Worm (Caenorhabditis elegans) whole organism, late embryonic: ENCODE results near the gene spp-20.

Experiments
- K09A11.1 ChIP-seq: sonication (generic microtip); optimal IDR thresholded peaks from 2 replicates; lab custom pipeline; 2017; ENCODE audit warnings: antibody characterized with exemption, mild to moderate bottlenecking, missing genetic modification characterization, missing compliant biosample characterization; ENCODE audit not compliant: insufficient read depth
- T23F11.4 ChIP-seq: fragments of 200-800 bp; sonication (Bioruptor generic); optimal IDR thresholded peaks from 2 replicates; lab custom pipeline; 2018; ENCODE audit warnings: mild to moderate bottlenecking, missing genetic modification characterization, missing compliant biosample characterization
- Y22D7AL.16 ChIP-seq: sonication (generic microtip); optimal IDR thresholded peaks from 2 replicates; lab custom pipeline; 2016; ENCODE audit warnings: missing genetic modification characterization, missing compliant biosample characterization
- ahr-1 ChIP-seq: sonication (generic microtip); optimal IDR thresholded peaks from 2 replicates; lab custom pipeline; 2016; ENCODE audit warnings: missing genetic modification characterization, missing compliant biosample characterization
- ama-1 ChIP-seq: fragments of 150-350 bp; optimal IDR thresholded peaks from 2 replicates; lab custom pipeline; 2014
- ceh-18 ChIP-seq: sonication (generic microtip); optimal IDR thresholded peaks from 2 replicates; lab custom pipeline; 2016; ENCODE audit warnings: missing genetic modification characterization, missing compliant biosample characterization
- ceh-19 ChIP-seq: fragments of 200-800 bp; sonication (Bioruptor generic); optimal IDR thresholded peaks from 2 replicates; lab custom pipeline; 2018; ENCODE audit warnings: mild to moderate bottlenecking, missing genetic modification characterization, missing compliant biosample characterization
- ceh-2 ChIP-seq: sonication (generic microtip); optimal IDR thresholded peaks from 2 replicates; lab custom pipeline; 2016; ENCODE audit warnings: missing genotype, missing genetic modification characterization, missing compliant biosample characterization
- ceh-30 ChIP-seq: fragments of 150-350 bp; optimal IDR thresholded peaks from 2 replicates; lab custom pipeline; 2014; ENCODE audit warnings: missing biosample characterization, missing genetic modification characterization
- ceh-31 ChIP-seq: sonication (generic microtip); optimal IDR thresholded peaks from 2 replicates; lab custom pipeline; 2016; ENCODE audit warnings: missing genetic modification characterization, missing compliant biosample characterization
- ceh-34 ChIP-seq: sonication (generic microtip); optimal IDR thresholded peaks from 2 replicates; lab custom pipeline; 2016; ENCODE audit warnings: mild to moderate bottlenecking, missing genetic modification characterization, missing compliant biosample characterization
- ceh-45 ChIP-seq: fragments of 200-800 bp; sonication (Bioruptor generic); IDR thresholded peaks from 2 replicates; pipeline ENCODE4 v1.3.6; 2022; ENCODE audit warnings: missing genetic modification reagents, missing genetic modification characterization, missing compliant biosample characterization
- ceh-48 ChIP-seq: sonication (generic microtip); optimal IDR thresholded peaks from 2 replicates; lab custom pipeline; 2016; ENCODE audit warnings: missing genetic modification characterization, inconsistent platforms, missing compliant biosample characterization
- elt-2 ChIP-seq: sonication (generic microtip); optimal IDR thresholded peaks from 2 replicates; lab custom pipeline; 2016; ENCODE audit warnings: missing genetic modification reagents, missing genetic modification characterization, missing compliant biosample characterization
- elt-4 ChIP-seq: sonication (generic microtip); optimal IDR thresholded peaks from 2 replicates; lab custom pipeline; 2016; ENCODE audit warnings: missing genetic modification characterization, missing compliant biosample characterization
- fkh-10 ChIP-seq: fragments of 150-350 bp; optimal IDR thresholded peaks from 2 replicates; lab custom pipeline; 2014; ENCODE audit warnings: missing biosample characterization, missing genetic modification reagents, missing genetic modification characterization
- fkh-6 ChIP-seq: sonication (generic microtip); optimal IDR thresholded peaks from 2 replicates; lab custom pipeline; 2016; ENCODE audit warnings: missing genetic modification characterization, missing compliant biosample characterization
- gmeb-2 ChIP-seq: sonication (generic microtip); optimal IDR thresholded peaks from 2 replicates; lab custom pipeline; 2016; ENCODE audit warnings: missing genetic modification characterization, inconsistent platforms, missing compliant biosample characterization
- hlh-15 ChIP-seq: sonication (generic microtip); optimal IDR thresholded peaks from 2 replicates; lab custom pipeline; 2016; ENCODE audit warnings: missing genetic modification characterization, missing compliant biosample characterization
- hlh-6 ChIP-seq: sonication (generic microtip); optimal IDR thresholded peaks from 2 replicates; lab custom pipeline; 2016; ENCODE audit warnings: missing genotype, missing genetic modification characterization, missing compliant biosample characterization
- hlh-8 ChIP-seq: sonication (generic microtip); optimal IDR thresholded peaks from 2 replicates; lab custom pipeline; 2016; ENCODE audit warnings: missing genotype, missing genetic modification characterization, missing compliant biosample characterization
- lim-6 ChIP-seq: sonication (generic microtip); optimal IDR thresholded peaks from 2 replicates; lab custom pipeline; 2016; ENCODE audit warnings: missing genetic modification characterization, missing compliant biosample characterization
- nfya-1 ChIP-seq: sonication (generic microtip); optimal IDR thresholded peaks from 2 replicates; lab custom pipeline; 2017; ENCODE audit warnings: missing genetic modification characterization, mild to moderate bottlenecking, missing compliant biosample characterization, antibody characterized with exemption, moderate library complexity
- nhr-11 ChIP-seq: fragments of 150-350 bp; optimal IDR thresholded peaks from 2 replicates; lab custom pipeline; 2014; ENCODE audit warnings: missing biosample characterization, missing genetic modification characterization
- nhr-232 ChIP-seq: sonication (generic microtip); optimal IDR thresholded peaks from 2 replicates; lab custom pipeline; 2016; ENCODE audit warnings: missing genetic modification characterization, missing compliant biosample characterization
- npax-4 ChIP-seq: sonication (generic microtip); optimal IDR thresholded peaks from 2 replicates; lab custom pipeline; 2016; ENCODE audit warnings: missing genetic modification characterization, missing compliant biosample characterization
- pat-9 ChIP-seq: fragments of 200-800 bp; sonication (Bioruptor generic); optimal IDR thresholded peaks from 2 replicates; lab custom pipeline; 2018; ENCODE audit warnings: mild to moderate bottlenecking, missing genetic modification characterization, moderate library complexity, missing compliant biosample characterization
- pha-2 ChIP-seq: sonication (generic microtip); optimal IDR thresholded peaks from 2 replicates; lab custom pipeline; 2017; ENCODE audit warnings: mild to moderate bottlenecking, missing genetic modification characterization, missing compliant biosample characterization
- pha-4 ChIP-seq: fragments of 150-350 bp; optimal IDR thresholded peaks from 2 replicates; lab custom pipeline; 2018; ENCODE audit warnings: missing biosample characterization, missing genetic modification reagents, missing genetic modification characterization
- pros-1 ChIP-seq: fragments of 150-350 bp; optimal IDR thresholded peaks from 2 replicates; lab custom pipeline; 2014; ENCODE audit warnings: missing biosample characterization, missing genetic modification reagents, missing genetic modification characterization
- ref-2 ChIP-seq: sonication (generic microtip); optimal IDR thresholded peaks from 2 replicates; lab custom pipeline; 2016; ENCODE audit warnings: missing genetic modification characterization, missing compliant biosample characterization
- sdc-2 ChIP-seq: sonication (generic microtip); optimal IDR thresholded peaks from 2 replicates; lab custom pipeline; 2016; ENCODE audit warnings: missing genotype, missing genetic modification characterization, missing compliant biosample characterization
- syd-9 ChIP-seq: sonication (generic microtip); optimal IDR thresholded peaks from 2 replicates; lab custom pipeline; 2016; ENCODE audit warnings: mild to moderate bottlenecking, missing genetic modification characterization, moderate library complexity, missing compliant biosample characterization
- unc-3 ChIP-seq, 2 experiments: fragments of 200-800 bp in 1 of 2; sonication (Bioruptor generic) in 1 of 2; sonication (generic microtip) in 1 of 2; conservative IDR thresholded peaks in 1 of 2; optimal IDR thresholded peaks in 1 of 2; 2 replicates each; pipeline versions ENCODE4 v1.3.6 to Lab custom; 2016 to 2022; ENCODE audit warnings: missing compliant biosample characterization in 2 of 2, missing genetic modification characterization in 2 of 2, missing genetic modification reagents in 1 of 2
- unc-42 ChIP-seq: sonication (generic microtip); optimal IDR thresholded peaks from 2 replicates; lab custom pipeline; 2016; ENCODE audit warnings: missing genotype, missing genetic modification characterization, missing compliant biosample characterization
- ztf-16 ChIP-seq: sonication (generic microtip); optimal IDR thresholded peaks from 2 replicates; lab custom pipeline; 2017; ENCODE audit warnings: missing genetic modification characterization, missing compliant biosample characterization

Gene spp-20

ce11 chrV:6513356-6513755 lies 44.6 kb downstream of the spp-20 start:
- no peak for TF ChIP-seq ama-1 (lab: Kevin White, UChicago)
- TF ChIP-seq nhr-232 (tag; lab: Kevin White, UChicago): no peak
- no peak for TF ChIP-seq ceh-18
- TF ChIP-seq pros-1 (tag; lab: Kevin White, UChicago): no peak
- no peak for TF ChIP-seq nhr-11
- no peak for TF ChIP-seq pha-2 (tag; lab: Kevin White, UChicago)
- no peak for TF ChIP-seq ceh-45 (GFP tag; lab: Robert Waterston, UW)
- TF ChIP-seq ceh-34 (tag; lab: Kevin White, UChicago): no peak
- no peak for TF ChIP-seq fkh-10 (GFP tag; lab: Kevin White, UChicago)
- TF ChIP-seq unc-3 (GFP tag; conservative IDR thresholded peaks at IDR 0.05; lab: Robert Waterston, UW): no peak
- no peak for TF ChIP-seq unc-3 (tag; optimal IDR thresholded peaks at IDR 0.05; lab: Kevin White, UChicago)
- no peak for TF ChIP-seq Y22D7AL.16
- TF ChIP-seq pat-9: no peak
- no peak for TF ChIP-seq K09A11.1 (tag; lab: Kevin White, UChicago)
- TF ChIP-seq ceh-30 (tag; lab: Kevin White, UChicago): no peak
- TF ChIP-seq gmeb-2 (tag; lab: Kevin White, UChicago): no peak

DNA sequence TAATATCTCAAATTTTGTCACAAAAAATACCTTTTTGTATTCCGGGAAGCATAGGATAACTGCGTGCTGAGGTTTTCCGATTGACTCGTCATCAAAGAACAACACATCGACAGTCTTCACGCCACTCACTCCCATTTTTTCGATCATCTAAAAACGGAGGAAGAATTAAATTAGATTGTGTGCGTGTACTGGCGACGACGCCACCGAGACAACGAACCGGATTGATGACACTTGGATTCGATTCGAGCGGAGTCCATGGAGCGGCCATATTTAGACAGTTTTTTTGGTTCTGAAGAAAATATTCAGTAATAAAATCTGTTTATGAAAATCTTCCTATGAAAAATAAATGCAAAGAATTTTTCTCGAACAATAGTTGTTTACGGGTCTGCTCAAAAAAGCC lies 46.9 kb downstream of the spp-20 start, which contains the start of gene ubh-1:
ubh-1 (minus strand) TSS at position 289 of the 400 bp plus-strand sequence.
- TF ChIP-seq lim-6 (tag; lab: Kevin White, UChicago) (no peak), elt-2 (no peak), ceh-2 (no peak), K09A11.1 (tag; lab: Kevin White, UChicago) (no peak), fkh-6 (no peak), ahr-1 (tag; lab: Kevin White, UChicago) (no peak), ztf-16 (tag; lab: Kevin White, UChicago) (no peak), nfya-1 (tag; lab: Kevin White, UChicago) (no peak), ceh-45 (GFP tag; lab: Robert Waterston, UW) (no peak), unc-3 (GFP tag; conservative IDR thresholded peaks at IDR 0.05; lab: Robert Waterston, UW) (no peak), unc-3 (tag; optimal IDR thresholded peaks at IDR 0.05; lab: Kevin White, UChicago) (no peak), pha-2 (tag; lab: Kevin White, UChicago) (no peak), T23F11.4 (GFP tag; lab: Kevin White, UChicago) (no peak), ceh-30 (tag; lab: Kevin White, UChicago) (no peak), unc-42 (tag; lab: Kevin White, UChicago) (no peak), hlh-8 (tag; lab: Kevin White, UChicago) (no peak), pha-4 (tag; lab: Kevin White, UChicago) (no peak)

DNA sequence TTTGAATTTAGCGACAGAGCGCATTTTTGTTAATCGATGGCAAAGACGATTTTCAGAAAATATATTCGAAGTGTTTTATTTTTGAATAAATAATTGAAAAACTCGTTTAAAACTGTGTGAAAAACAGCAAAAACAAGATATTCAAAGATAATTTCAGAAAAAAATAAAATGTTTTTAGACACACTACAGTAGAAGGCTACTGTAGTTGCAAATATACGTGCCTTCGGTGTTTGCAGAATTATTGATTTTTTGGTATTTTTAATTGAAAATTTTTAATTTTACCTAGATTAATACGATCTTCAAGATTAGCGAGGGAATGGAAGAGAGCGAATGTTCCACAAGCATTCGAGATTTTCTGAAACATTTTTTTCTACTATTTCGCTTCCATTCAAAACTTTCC lies 47.4 kb downstream of the spp-20 start:
- TF ChIP-seq ceh-48 (tag; lab: Kevin White, UChicago) (no peak), ceh-30 (tag; lab: Kevin White, UChicago) (no peak), sdc-2 (tag; lab: Kevin White, UChicago) (no peak), elt-4 (tag; lab: Kevin White, UChicago) (no peak), syd-9 (tag; lab: Kevin White, UChicago) (no peak), unc-3 (GFP tag; conservative IDR thresholded peaks at IDR 0.05; lab: Robert Waterston, UW) (no peak), unc-3 (tag; optimal IDR thresholded peaks at IDR 0.05; lab: Kevin White, UChicago) (no peak), nhr-11 (no peak)

ce11 chrV:6509717-6510116 lies 48.3 kb downstream of the spp-20 start, which contains the start of gene ubh-2:
ubh-2 (minus strand) TSS chrV:6509817.
- no peak for TF ChIP-seq pros-1 (tag; lab: Kevin White, UChicago)
- TF ChIP-seq Y22D7AL.16: no peak
- no peak for TF ChIP-seq ceh-31 (tag; lab: Kevin White, UChicago)
- no peak for TF ChIP-seq ref-2 (tag; lab: Kevin White, UChicago)
- TF ChIP-seq fkh-10 (GFP tag; lab: Kevin White, UChicago): no peak
- no peak for TF ChIP-seq elt-2
- no peak for TF ChIP-seq npax-4 (tag; lab: Kevin White, UChicago)
- no peak for TF ChIP-seq ceh-19 (GFP tag; lab: Kevin White, UChicago)
- no peak for TF ChIP-seq hlh-6 (tag; lab: Kevin White, UChicago)
- TF ChIP-seq hlh-15: no peak
- TF ChIP-seq ama-1 (lab: Kevin White, UChicago): no peak
